Worm (Caenorhabditis elegans) whole organism, L4 larva: ENCODE measurements around the gene stdh-3.

Experiments
- ZK546.5 ChIP-seq, 2 experiments: sonication (generic microtip); optimal IDR thresholded peaks; 2 replicates each; lab custom pipeline; 2017; ENCODE audit warnings: missing biosample characterization in 2 of 2, missing genetic modification characterization in 2 of 2
- fos-1 ChIP-seq: fragments of 150-350 bp; optimal IDR thresholded peaks from 2 replicates; lab custom pipeline; 2014; ENCODE audit warnings: missing biosample characterization, missing genetic modification characterization
- pha-4 ChIP-seq, 2 experiments: fragments of 150-350 bp in 1 of 2; fragments of 200-800 bp in 1 of 2; sonication (Bioruptor generic) in 1 of 2; IDR thresholded peaks in 1 of 2; optimal IDR thresholded peaks in 1 of 2; 2 replicates each; pipeline versions ENCODE4 v1.3.6 to Lab custom; 2014 to 2022; ENCODE audit warnings: missing genetic modification characterization in 2 of 2, missing genetic modification reagents in 2 of 2, missing biosample characterization in 1 of 2, missing compliant biosample characterization in 1 of 2
- snpc-4 ChIP-seq: fragments of 150-350 bp; optimal IDR thresholded peaks from 2 replicates; lab custom pipeline; 2014; ENCODE audit warnings: missing biosample characterization, missing genetic modification characterization

DNA sequence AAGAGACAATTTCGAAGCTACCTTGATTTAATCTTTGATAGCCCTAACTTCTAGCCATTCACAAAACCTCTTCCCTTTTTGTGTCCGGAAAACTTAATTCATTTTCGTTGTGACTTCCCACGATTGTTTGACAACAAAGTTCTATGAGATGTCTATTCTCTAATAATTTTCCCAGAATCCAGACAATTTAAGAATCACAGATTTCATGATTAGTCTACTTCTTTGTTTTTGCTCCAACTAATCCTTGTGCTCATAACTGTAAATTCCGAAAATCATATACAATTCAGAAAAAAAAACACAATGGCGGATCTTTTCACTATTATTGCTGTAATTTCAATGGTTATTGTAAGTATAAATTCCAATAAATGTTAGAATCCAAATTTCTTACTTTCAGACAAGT is 41.9 kb upstream of the stdh-3 start, which contains the start of gene srx-137:
- TF ChIP-seq fos-1 (tag; lab: Kevin White, UChicago) (no peak), pha-4 (GFP tag; IDR thresholded peaks at IDR 0.05; lab: Robert Waterston, UW) (no peak), pha-4 (tag; optimal IDR thresholded peaks at IDR 0.05; lab: Kevin White, UChicago) (no peak), ZK546.5 (tag; optimal IDR thresholded peaks at IDR 0.05; lab: Kevin White, UChicago) (no peak), snpc-4 (tag; lab: Kevin White, UChicago) (no peak)
